Fruit fly (Drosophila melanogaster): ENCODE measurements around the gene tara.
A peak's percentile ranks its signal among the peaks of the same experiment; 100 is the strongest.

Gene tara

DNA sequence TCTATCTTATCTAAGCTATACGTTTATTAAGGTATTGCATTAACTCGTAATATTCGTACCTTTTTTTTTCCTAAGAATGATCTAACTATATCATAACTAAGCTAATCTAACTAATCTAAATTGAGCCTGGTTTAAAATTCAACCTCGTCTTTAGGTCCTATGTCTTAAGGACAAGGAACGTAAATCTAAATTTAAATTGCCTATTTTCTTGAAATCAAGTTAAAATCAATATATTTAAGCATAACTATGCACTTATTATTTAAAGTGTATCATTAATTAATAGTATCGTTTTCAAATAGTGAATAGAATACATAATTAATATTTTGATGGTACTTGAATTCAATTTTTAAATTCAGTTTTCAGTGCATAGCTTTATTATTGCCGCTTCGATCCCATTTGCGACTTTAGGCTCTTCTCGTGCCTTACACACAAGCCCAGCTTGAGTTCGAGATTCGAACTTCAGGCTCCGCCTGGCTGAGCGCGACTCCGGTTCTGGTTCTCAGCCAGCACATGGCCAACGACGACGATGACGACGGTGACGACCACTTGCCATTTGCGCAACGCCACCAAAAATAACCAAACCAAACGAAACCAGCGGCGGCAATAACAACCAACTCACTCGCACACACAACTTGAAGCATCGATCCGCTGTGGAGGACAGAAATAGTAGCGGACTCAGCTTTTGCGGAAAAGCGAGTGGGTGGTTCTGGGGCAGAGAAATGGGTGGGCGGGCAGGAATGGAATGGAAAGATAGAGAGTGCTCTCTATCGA is 14.5 kb upstream of the tara start:
- TF ChIP-seq Dp (GFP tag; optimal IDR thresholded peaks at IDR 0.05) (no peak), CG10654 (GFP tag; optimal IDR thresholded peaks at IDR 0.05) (no peak), dysf (GFP tag; IDR thresholded peaks at IDR 0.05) (0 out of 3 replicates have a peak, but pooled peaks have one; percentile 15), gro (GFP tag; optimal IDR thresholded peaks at IDR 0.05) (no peak), NC2β (GFP tag; optimal IDR thresholded peaks at IDR 0.05) (no peak), Usf (GFP tag; optimal IDR thresholded peaks at IDR 0.05) (no peak), lbe (GFP tag; optimal IDR thresholded peaks at IDR 0.05) (no peak), exex (tag; optimal IDR thresholded peaks at IDR 0.05) (no peak), CG7271 (tag; optimal IDR thresholded peaks at IDR 0.05) (no peak), nerfin-2 (GFP tag; IDR thresholded peaks at IDR 0.05; ENCODE audit: partially characterized antibody) (no peak), Myb (GFP tag; optimal IDR thresholded peaks at IDR 0.05) (no peak), sens (GFP tag) (no peak), CG14667 (GFP tag; IDR thresholded peaks at IDR 0.05) (no peak), sd (tag; optimal IDR thresholded peaks at IDR 0.05) (peak; percentile 28), en (GFP tag; optimal IDR thresholded peaks at IDR 0.05) (no peak), crol (GFP tag; IDR thresholded peaks at IDR 0.05) (0 out of 2 replicates have a peak, but pooled peaks have one; percentile 7), Sin3A (optimal IDR thresholded peaks at IDR 0.05) (no peak), jing (GFP tag; optimal IDR thresholded peaks at IDR 0.05) (no peak), vvl (GFP tag; IDR thresholded peaks at IDR 0.05) (no peak), CG17612 (GFP tag; IDR thresholded peaks at IDR 0.05) (no peak), CG13424 (tag; optimal IDR thresholded peaks at IDR 0.05) (no peak), E2f1 (GFP tag; IDR thresholded peaks at IDR 0.05) (no peak), CG10543 (GFP tag; optimal IDR thresholded peaks at IDR 0.05) (peak; percentile 54), Fer3 (tag; optimal IDR thresholded peaks at IDR 0.05) (no peak), btn (GFP tag; optimal IDR thresholded peaks at IDR 0.05) (no peak), insv (GFP tag; optimal IDR thresholded peaks at IDR 0.05) (no peak), rib (GFP tag; IDR thresholded peaks at IDR 0.05) (no peak), CG7839 (tag; optimal IDR thresholded peaks at IDR 0.05) (peak; percentile 7), pros (GFP tag; optimal IDR thresholded peaks at IDR 0.05) (no peak), CG5953 (GFP tag; IDR thresholded peaks at IDR 0.05) (peak; percentile 44; the same call in 1 of the 2 replicates), CG4617 (GFP tag; optimal IDR thresholded peaks at IDR 0.05; ENCODE audit: borderline replicate concordance) (no peak), onecut (GFP tag; IDR thresholded peaks at IDR 0.05) (peak; percentile 75), CG1602 (GFP tag; optimal IDR thresholded peaks at IDR 0.05) (no peak), chm (GFP tag; IDR thresholded peaks at IDR 0.05) (0 out of 2 replicates have a peak, but pooled peaks have one; percentile 14), CG15514 (GFP tag; optimal IDR thresholded peaks at IDR 0.05) (peak; percentile 21), CG12236 (GFP tag; optimal IDR thresholded peaks at IDR 0.05) (no peak), CG1024 (GFP tag; IDR thresholded peaks at IDR 0.05) (no peak), CG7745 (tag; optimal IDR thresholded peaks at IDR 0.05) (no peak), CG17912 (GFP tag; optimal IDR thresholded peaks at IDR 0.05) (no peak), Sox100B (GFP tag; optimal IDR thresholded peaks at IDR 0.05) (no peak), CG4328 (GFP tag; optimal IDR thresholded peaks at IDR 0.05) (no peak), slp2 (GFP tag; optimal IDR thresholded peaks at IDR 0.05) (no peak), CG15073 (GFP tag; optimal IDR thresholded peaks at IDR 0.05) (no peak), Nf-YA (GFP tag; IDR thresholded peaks at IDR 0.05) (no peak), CG9876 (GFP tag; optimal IDR thresholded peaks at IDR 0.05) (no peak), CG3407 (GFP tag; optimal IDR thresholded peaks at IDR 0.05) (no peak), CG11504 (tag; optimal IDR thresholded peaks at IDR 0.05) (no peak), Dip2 (GFP tag; IDR thresholded peaks at IDR 0.05) (no peak), CG7372 (GFP tag; IDR thresholded peaks at IDR 0.05) (no peak), Deaf1 (tag; optimal IDR thresholded peaks at IDR 0.05) (peak; percentile 47), CG8388 (GFP tag; optimal IDR thresholded peaks at IDR 0.05) (no peak)
